Fruit fly (Drosophila melanogaster) whole organism, embryonic: ENCODE data around the gene CG32812.
A peak's percentile ranks its signal among the peaks of the same experiment; 100 is the strongest.

Source experiments
- Antp ChIP-seq: fragments of 200-800 bp; sonication (Bioruptor generic); optimal IDR thresholded peaks from 3 replicates; lab custom pipeline; 2016; ENCODE audit warnings: missing biosample characterization, missing genetic modification characterization
- Atf6 ChIP-seq: fragments of 200-800 bp; sonication (Bioruptor generic); IDR thresholded peaks from 2 replicates; pipeline ENCODE4 v1.3.6; 2022; ENCODE audit warnings: missing biosample characterization, missing genetic modification characterization
- B-H2 ChIP-seq: fragments of 200-800 bp; sonication (Bioruptor generic); optimal IDR thresholded peaks from 2 replicates; lab custom pipeline; 2018; ENCODE audit warnings: missing biosample characterization, mild to moderate bottlenecking, missing genetic modification characterization
- Blimp-1 ChIP-seq: fragments of 200-800 bp; sonication (Bioruptor generic); optimal IDR thresholded peaks from 3 replicates; lab custom pipeline; 2018; ENCODE audit warnings: missing biosample characterization, missing genetic modification characterization, mild to moderate bottlenecking, moderate library complexity, missing genetic modification reagents
- CG10565 ChIP-seq: fragments of 200-800 bp; sonication (Bioruptor generic); optimal IDR thresholded peaks from 3 replicates; lab custom pipeline; 2016; ENCODE audit warnings: missing biosample characterization, mild to moderate bottlenecking, missing genetic modification characterization
- CG12659 ChIP-seq: fragments of 200-800 bp; sonication (Bioruptor generic); optimal IDR thresholded peaks from 3 replicates; lab custom pipeline; 2017; ENCODE audit warnings: mild to moderate bottlenecking, missing biosample characterization, missing genetic modification reagents, missing genetic modification characterization
- CG13424 ChIP-seq: fragments of 200-800 bp; sonication (Bioruptor generic); optimal IDR thresholded peaks from 2 replicates; lab custom pipeline; 2019; ENCODE audit warnings: missing biosample characterization, mild to moderate bottlenecking, missing genetic modification characterization, moderate library complexity
- CG13775 ChIP-seq: fragments of 200-800 bp; sonication (Bioruptor generic); optimal IDR thresholded peaks from 3 replicates; lab custom pipeline; 2017; ENCODE audit warnings: missing biosample characterization, mild to moderate bottlenecking, missing genetic modification characterization
- CG15011 ChIP-seq: fragments of 200-800 bp; sonication (Bioruptor generic); optimal IDR thresholded peaks from 3 replicates; lab custom pipeline; 2018; ENCODE audit warnings: missing biosample characterization, mild to moderate bottlenecking, missing genetic modification characterization
- CG17328 ChIP-seq: fragments of 200-800 bp; sonication (Bioruptor generic); IDR thresholded peaks from 2 replicates; pipeline ENCODE4 v1.3.6; 2022; ENCODE audit warnings: missing biosample characterization, missing genetic modification characterization
- CG17802 ChIP-seq: fragments of 200-800 bp; sonication (Bioruptor generic); optimal IDR thresholded peaks from 2 replicates; lab custom pipeline; 2018; ENCODE audit warnings: missing biosample characterization, mild to moderate bottlenecking, missing genetic modification characterization, moderate library complexity
- CG17912 ChIP-seq: fragments of 200-800 bp; sonication (Bioruptor generic); optimal IDR thresholded peaks from 2 replicates; lab custom pipeline; 2018; ENCODE audit warnings: missing biosample characterization, mild to moderate bottlenecking, missing genetic modification characterization
- CG18262 ChIP-seq: fragments of 200-800 bp; optimal IDR thresholded peaks from 3 replicates; lab custom pipeline; 2019; ENCODE audit warnings: missing biosample characterization, mild to moderate bottlenecking, missing genetic modification characterization, moderate library complexity
- CG2202 ChIP-seq: fragments of 200-800 bp; sonication (Bioruptor generic); optimal IDR thresholded peaks from 2 replicates; lab custom pipeline; 2018; ENCODE audit warnings: missing biosample characterization, mild to moderate bottlenecking, missing genetic modification characterization
- CG2678 ChIP-seq: fragments of 200-800 bp; sonication (Bioruptor generic); optimal IDR thresholded peaks from 3 replicates; lab custom pipeline; 2019; ENCODE audit warnings: missing biosample characterization, mild to moderate bottlenecking, missing genetic modification characterization, moderate library complexity
- CG31224 ChIP-seq: fragments of 200-800 bp; sonication (Bioruptor generic); IDR thresholded peaks from 2 replicates; pipeline ENCODE4 v1.3.6; 2022; ENCODE audit warnings: missing biosample characterization, missing genetic modification characterization
- CG4328 ChIP-seq: fragments of 200-800 bp; sonication (Bioruptor generic); optimal IDR thresholded peaks from 3 replicates; lab custom pipeline; 2017; ENCODE audit warnings: missing biosample characterization, missing genetic modification reagents, missing genetic modification characterization
- CG4854 ChIP-seq: fragments of 200-800 bp; sonication (Bioruptor generic); optimal IDR thresholded peaks from 2 replicates; lab custom pipeline; 2016; ENCODE audit warnings: missing biosample characterization, missing genetic modification characterization, inconsistent platforms
- CG9932 ChIP-seq: fragments of 200-800 bp; sonication (Bioruptor generic); IDR thresholded peaks from 2 replicates; pipeline ENCODE4 v1.3.6; 2022; ENCODE audit warnings: missing biosample characterization, missing genetic modification characterization
- Camta ChIP-seq: fragments of 200-800 bp; sonication (Bioruptor generic); optimal IDR thresholded peaks from 2 replicates; lab custom pipeline; 2016; ENCODE audit warnings: missing biosample characterization, missing genetic modification characterization
- Doc2 ChIP-seq: fragments of 200-800 bp; sonication (Bioruptor generic); IDR thresholded peaks from 2 replicates; pipeline ENCODE4 v1.3.6; 2022; ENCODE audit warnings: missing biosample characterization, missing genetic modification characterization
- H15 ChIP-seq: fragments of 200-800 bp; sonication (Bioruptor generic); IDR thresholded peaks from 3 replicates; pipeline ENCODE4 v1.3.6; 2022; ENCODE audit warnings: missing biosample characterization, missing genetic modification characterization
- H2.0 ChIP-seq: fragments of 200-800 bp; sonication (Bioruptor generic); IDR thresholded peaks from 2 replicates; pipeline ENCODE4 v1.3.6; 2022; ENCODE audit warnings: missing biosample characterization, missing genetic modification characterization
- HLH3B ChIP-seq: fragments of 200-800 bp; sonication (Bioruptor generic); IDR thresholded peaks from 2 replicates; pipeline ENCODE4 v1.3.6; 2022; ENCODE audit warnings: missing biosample characterization, missing genetic modification characterization
- Hmr ChIP-seq: fragments of 200-800 bp; sonication (Bioruptor generic); optimal IDR thresholded peaks from 3 replicates; lab custom pipeline; 2017; ENCODE audit warnings: mild to moderate bottlenecking, missing biosample characterization, missing genetic modification reagents, missing genetic modification characterization
- Lpt ChIP-seq: fragments of >200 bp; optimal IDR thresholded peaks from 2 replicates; lab custom pipeline; 2018; ENCODE audit warnings: missing biosample characterization, missing genetic modification characterization
- Mad ChIP-seq: fragments of 200-800 bp; sonication (Bioruptor generic); optimal IDR thresholded peaks from 2 replicates; lab custom pipeline; 2016; ENCODE audit warnings: missing biosample characterization, missing genetic modification characterization
- Mes4 ChIP-seq: fragments of 200-800 bp; sonication (Bioruptor generic); optimal IDR thresholded peaks from 2 replicates; lab custom pipeline; 2016; ENCODE audit warnings: missing biosample characterization, missing genetic modification characterization
- NC2β ChIP-seq: fragments of 200-800 bp; sonication (Bioruptor generic); optimal IDR thresholded peaks from 2 replicates; lab custom pipeline; 2016; ENCODE audit warnings: missing biosample characterization, missing genetic modification characterization
- Stat92E ChIP-seq, 3 experiments: fragments of >200 bp in 2 of 3; fragments of 200-800 bp in 1 of 3; sonication (Bioruptor generic) in 1 of 3; optimal IDR thresholded peaks; 2 replicates each; lab custom pipeline; 2017 to 2019; ENCODE audit warnings: missing biosample characterization in 3 of 3, missing genetic modification characterization in 3 of 3, mild to moderate bottlenecking in 1 of 3, moderate library complexity in 1 of 3
- TFAM ChIP-seq: fragments of 200-800 bp; sonication (Bioruptor generic); optimal IDR thresholded peaks from 2 replicates; lab custom pipeline; 2017; ENCODE audit warnings: missing biosample characterization, missing genetic modification characterization, inconsistent platforms
- Tbp ChIP-seq: fragments of >200 bp; optimal IDR thresholded peaks from 2 replicates; lab custom pipeline; 2018; ENCODE audit warnings: missing biosample characterization, missing genetic modification characterization
- abd-A ChIP-seq: fragments of 200-800 bp; sonication (Bioruptor generic); optimal IDR thresholded peaks from 3 replicates; lab custom pipeline; 2019; ENCODE audit warnings: missing biosample characterization, mild to moderate bottlenecking, missing genetic modification characterization, moderate library complexity
- az2 ChIP-seq: fragments of 200-800 bp; sonication (Bioruptor generic); optimal IDR thresholded peaks from 3 replicates; lab custom pipeline; 2016; ENCODE audit warnings: missing biosample characterization, missing genetic modification characterization
- cas ChIP-seq: fragments of 200-800 bp; sonication (Bioruptor generic); IDR thresholded peaks from 2 replicates; pipeline ENCODE4 v1.3.6; 2022; ENCODE audit warnings: missing biosample characterization, missing genetic modification characterization
- chinmo ChIP-seq: fragments of 200-800 bp; sonication (Bioruptor generic); IDR thresholded peaks from 4 replicates; pipeline ENCODE4 v1.3.6; 2022; ENCODE audit warnings: missing biosample characterization, missing genetic modification characterization; ENCODE audit not compliant: partially characterized antibody
- croc ChIP-seq: fragments of 200-800 bp; sonication (Bioruptor generic); conservative IDR thresholded peaks from 3 replicates; pipeline ENCODE4 v1.3.6; 2022; ENCODE audit warnings: missing biosample characterization, missing genetic modification characterization
- crp ChIP-seq, 2 experiments: fragments of 200-800 bp; sonication (Bioruptor generic); optimal IDR thresholded peaks; 2 replicates in 1 of 2; 3 replicates in 1 of 2; lab custom pipeline; 2017; ENCODE audit warnings: missing biosample characterization in 2 of 2, missing genetic modification characterization in 2 of 2, mild to moderate bottlenecking in 1 of 2, moderate library complexity in 1 of 2
- dmrt11E ChIP-seq: fragments of 200-800 bp; sonication (Bioruptor generic); optimal IDR thresholded peaks from 3 replicates; lab custom pipeline; 2018; ENCODE audit warnings: missing biosample characterization, mild to moderate bottlenecking, missing genetic modification characterization, moderate library complexity
- eve ChIP-seq, 2 experiments: fragments of >200 bp; optimal IDR thresholded peaks; 2 replicates each; lab custom pipeline; 2017; ENCODE audit warnings: missing biosample characterization in 2 of 2, missing genetic modification characterization in 2 of 2
- ewg ChIP-seq: fragments of 200-800 bp; sonication (Bioruptor generic); optimal IDR thresholded peaks from 3 replicates; lab custom pipeline; 2017; ENCODE audit warnings: mild to moderate bottlenecking, missing biosample characterization, missing genetic modification reagents, missing genetic modification characterization
- hth ChIP-seq: fragments of >200 bp; optimal IDR thresholded peaks from 2 replicates; lab custom pipeline; 2017; ENCODE audit warnings: inconsistent platforms
- ind ChIP-seq: fragments of 200-800 bp; sonication (Bioruptor generic); optimal IDR thresholded peaks from 3 replicates; lab custom pipeline; 2016; ENCODE audit warnings: missing biosample characterization, missing genetic modification characterization
- mirr ChIP-seq: fragments of 200-800 bp; sonication (Bioruptor generic); optimal IDR thresholded peaks from 3 replicates; lab custom pipeline; 2018; ENCODE audit warnings: missing biosample characterization, mild to moderate bottlenecking, missing genetic modification characterization
- sens-2 ChIP-seq: fragments of 200-800 bp; sonication (Bioruptor generic); IDR thresholded peaks from 2 replicates; pipeline ENCODE4 v1.3.6; 2022; ENCODE audit warnings: missing biosample characterization, missing genetic modification characterization
- sima ChIP-seq: fragments of 200-800 bp; sonication (Bioruptor generic); optimal IDR thresholded peaks from 2 replicates; lab custom pipeline; 2016; ENCODE audit warnings: missing biosample characterization, missing genetic modification characterization
- so ChIP-seq: fragments of 200-800 bp; sonication (Bioruptor generic); IDR thresholded peaks from 3 replicates; pipeline ENCODE4 v1.3.6; 2022; ENCODE audit warnings: missing biosample characterization, missing genetic modification characterization
- twi ChIP-seq: fragments of 200-800 bp; optimal IDR thresholded peaks from 2 replicates; lab custom pipeline; 2019; ENCODE audit warnings: missing biosample characterization, mild to moderate bottlenecking, missing genetic modification characterization, moderate library complexity
- unpg ChIP-seq: fragments of 200-800 bp; sonication (Bioruptor generic); optimal IDR thresholded peaks from 3 replicates; lab custom pipeline; 2018; ENCODE audit warnings: missing biosample characterization, mild to moderate bottlenecking, missing genetic modification characterization, moderate library complexity
- zen ChIP-seq: fragments of 200-800 bp; sonication (Bioruptor generic); optimal IDR thresholded peaks from 3 replicates; lab custom pipeline; 2018; ENCODE audit warnings: missing biosample characterization, mild to moderate bottlenecking, missing genetic modification characterization, moderate library complexity
- zf30C ChIP-seq: fragments of 200-800 bp; sonication (Bioruptor generic); optimal IDR thresholded peaks from 3 replicates; lab custom pipeline; 2018; ENCODE audit warnings: missing biosample characterization, mild to moderate bottlenecking, missing genetic modification characterization

The CG32812 gene

dm6 chrX:1322214-1322613 is 35.1 kb downstream of the CG32812 start, which contains the start of gene DAAM (continued):
- TF ChIP-seq H15 (GFP tag; lab: Robert Waterston, UW) (peak; percentile 27; the same call in 1 of the 3 replicates), H2.0 (GFP tag; lab: Robert Waterston, UW) (no peak), unpg (GFP tag; lab: Kevin White, UChicago) (no peak), crp (GFP tag; optimal IDR thresholded peaks at IDR 0.05; lab: Kevin White, UChicago) (peak in 1 of 2 experiments; percentile 30), so (no peak), HLH3B (GFP tag; lab: Robert Waterston, UW) (0 out of 2 replicates have a peak, but pooled peaks have one; percentile 27), CG4328 (GFP tag; lab: Kevin White, UChicago) (peak; percentile 51), hth (lab: Kevin White, UChicago) (no peak), CG13424 (tag; lab: Kevin White, UChicago) (no peak), Doc2 (GFP tag; lab: Robert Waterston, UW) (no peak), Blimp-1 (no peak), chinmo (GFP tag; lab: Robert Waterston, UW) (no peak), B-H2 (GFP tag; lab: Kevin White, UChicago) (no peak), Mad (peak; percentile 57), TFAM (no peak), sima (GFP tag; lab: Kevin White, UChicago) (no peak), dmrt11E (no peak), zf30C (GFP tag; lab: Kevin White, UChicago) (no peak), sens-2 (GFP tag; lab: Robert Waterston, UW) (no peak), CG9932 (GFP tag; lab: Robert Waterston, UW) (peak; percentile 58), Stat92E (GFP tag; optimal IDR thresholded peaks at IDR 0.05; lab: Kevin White, UChicago) (no peak), mirr (GFP tag; lab: Kevin White, UChicago) (peak; percentile 46), Tbp (GFP tag; lab: Kevin White, UChicago) (no peak), zen (tag; lab: Kevin White, UChicago) (peak; percentile 29), CG4854 (GFP tag; lab: Kevin White, UChicago) (no peak), Hmr (GFP tag; lab: Kevin White, UChicago) (peak; percentile 89), NC2β (GFP tag; lab: Kevin White, UChicago) (peak; percentile 51), Mes4 (GFP tag; lab: Kevin White, UChicago) (no peak), CG17328 (GFP tag; lab: Robert Waterston, UW) (peak; percentile 28; the same call in 1 of the 2 replicates), CG10565 (GFP tag; lab: Kevin White, UChicago) (no peak), CG31224 (GFP tag; lab: Robert Waterston, UW) (no peak), CG17912 (GFP tag; lab: Kevin White, UChicago) (peak; percentile 10), CG15011 (GFP tag; lab: Kevin White, UChicago) (no peak), Camta (GFP tag; lab: Kevin White, UChicago) (peak; percentile 12), croc (GFP tag; lab: Robert Waterston, UW) (no peak), CG2678 (tag; lab: Kevin White, UChicago) (no peak), CG18262 (tag; lab: Kevin White, UChicago) (no peak), Lpt (no peak), CG2202 (no peak), CG17802 (tag; lab: Kevin White, UChicago) (no peak), cas (GFP tag; lab: Robert Waterston, UW) (no peak), Antp (GFP tag; lab: Kevin White, UChicago) (peak; percentile 21), twi (tag; lab: Kevin White, UChicago) (no peak), eve (GFP tag; optimal IDR thresholded peaks at IDR 0.05; lab: Kevin White, UChicago) (no peak), Atf6 (GFP tag; lab: Robert Waterston, UW) (peak; percentile 28; the same call in 1 of the 2 replicates), abd-A (tag; lab: Kevin White, UChicago) (no peak), ind (peak; percentile 7), az2 (GFP tag; lab: Kevin White, UChicago) (no peak), CG12659 (GFP tag; lab: Kevin White, UChicago) (peak; percentile 84), ewg (peak; percentile 81), CG13775 (GFP tag; lab: Kevin White, UChicago) (no peak)
